Worm (Caenorhabditis elegans) whole organism, young adult: ENCODE measurements around the gene enu-3.5.

Source experiments
- B0019.2 ChIP-seq: fragments of 200-800 bp; sonication (Bioruptor generic); conservative IDR thresholded peaks from 2 replicates; pipeline ENCODE4 v1.3.6; 2022; ENCODE audit warnings: missing genetic modification reagents, missing genetic modification characterization, missing compliant biosample characterization
- B0035.1 ChIP-seq: sonication (generic microtip); optimal IDR thresholded peaks from 2 replicates; lab custom pipeline; 2016; ENCODE audit warnings: missing genetic modification characterization, mild to moderate bottlenecking, missing compliant biosample characterization, missing genotype, missing genetic modification reagents
- B0261.1 ChIP-seq: sonication (generic microtip); optimal IDR thresholded peaks from 2 replicates; lab custom pipeline; 2016; ENCODE audit warnings: mild to moderate bottlenecking, missing genetic modification characterization, moderate library complexity, missing compliant biosample characterization
- B0336.3 ChIP-seq: fragments of 200-800 bp; sonication (Bioruptor generic); IDR thresholded peaks from 2 replicates; pipeline ENCODE4 v1.3.6; 2022; ENCODE audit warnings: missing genetic modification characterization, missing compliant biosample characterization
- C17E4.6 ChIP-seq: fragments of 200-800 bp; sonication (Bioruptor generic); IDR thresholded peaks from 2 replicates; pipeline ENCODE4 v1.3.6; 2022; ENCODE audit warnings: missing genetic modification reagents, missing genetic modification characterization, missing compliant biosample characterization
- F10E7.11 ChIP-seq: sonication (generic microtip); optimal IDR thresholded peaks from 2 replicates; lab custom pipeline; 2017; ENCODE audit warnings: mild to moderate bottlenecking, missing genetic modification characterization, moderate library complexity, missing compliant biosample characterization
- F23B12.7 ChIP-seq: sonication (generic microtip); optimal IDR thresholded peaks from 2 replicates; lab custom pipeline; 2017; ENCODE audit warnings: missing genetic modification characterization, mild to moderate bottlenecking, missing compliant biosample characterization, antibody characterized with exemption, moderate library complexity; ENCODE audit not compliant: insufficient read depth
- F52B5.7 ChIP-seq: sonication (generic microtip); optimal IDR thresholded peaks from 2 replicates; lab custom pipeline; 2016; ENCODE audit warnings: mild to moderate bottlenecking, missing genetic modification characterization, missing compliant biosample characterization
- F55B11.4 ChIP-seq: sonication (generic microtip); optimal IDR thresholded peaks from 2 replicates; lab custom pipeline; 2016; ENCODE audit warnings: missing compliant biosample characterization, missing genetic modification characterization, borderline replicate concordance; ENCODE audit not compliant: insufficient read depth
- K12H6.12 ChIP-seq: fragments of 200-800 bp; sonication (Bioruptor generic); optimal IDR thresholded peaks from 2 replicates; lab custom pipeline; 2018; ENCODE audit warnings: mild to moderate bottlenecking, missing genetic modification characterization, missing compliant biosample characterization
- Y56A3A.18 ChIP-seq: fragments of 200-800 bp; sonication (Bioruptor generic); IDR thresholded peaks from 2 replicates; pipeline ENCODE4 v1.3.6; 2022; ENCODE audit warnings: missing genetic modification reagents, missing genetic modification characterization, missing compliant biosample characterization
- Y79H2A.3 ChIP-seq: fragments of 200-800 bp; sonication (Bioruptor generic); conservative IDR thresholded peaks from 2 replicates; pipeline ENCODE4 v1.3.6; 2022; ENCODE audit warnings: missing genetic modification reagents, missing genetic modification characterization, missing compliant biosample characterization
- Y95B8A.8 ChIP-seq: fragments of 200-800 bp; sonication (Bioruptor generic); IDR thresholded peaks from 2 replicates; pipeline ENCODE4 v1.3.6; 2022; ENCODE audit warnings: missing genetic modification reagents, missing genetic modification characterization, missing compliant biosample characterization
- ama-1 ChIP-seq, 3 experiments: fragments of 150-350 bp in 1 of 3; sonication (generic microtip) in 2 of 3; optimal IDR thresholded peaks; 2 replicates each; lab custom pipeline; 2014 to 2018; ENCODE audit warnings: missing biosample characterization in 2 of 3, missing genetic modification characterization in 2 of 3, missing genetic modification reagents in 2 of 3
- attf-5 ChIP-seq: fragments of 200-800 bp; sonication (Bioruptor generic); optimal IDR thresholded peaks from 2 replicates; lab custom pipeline; 2018; ENCODE audit warnings: mild to moderate bottlenecking, missing genetic modification characterization, missing compliant biosample characterization
- cebp-1 ChIP-seq, 2 experiments: fragments of 200-800 bp in 1 of 2; sonication (Bioruptor generic) in 1 of 2; sonication (generic microtip) in 1 of 2; IDR thresholded peaks in 1 of 2; optimal IDR thresholded peaks in 1 of 2; 2 replicates each; pipeline versions ENCODE4 v1.3.6 to Lab custom; 2017 to 2022; ENCODE audit warnings: missing compliant biosample characterization in 2 of 2, missing genetic modification characterization in 2 of 2, mild to moderate bottlenecking in 1 of 2, missing genetic modification reagents in 1 of 2, moderate library complexity in 1 of 2
- cebp-2 ChIP-seq: fragments of 200-800 bp; sonication (Bioruptor generic); IDR thresholded peaks from 2 replicates; pipeline ENCODE4 v1.3.6; 2022; ENCODE audit warnings: missing genetic modification characterization, missing compliant biosample characterization
- ceh-79 ChIP-seq: sonication (generic microtip); optimal IDR thresholded peaks from 2 replicates; lab custom pipeline; 2017; ENCODE audit warnings: mild to moderate bottlenecking, missing genetic modification characterization, missing compliant biosample characterization
- ceh-91 ChIP-seq: fragments of 200-800 bp; sonication (Bioruptor generic); IDR thresholded peaks from 2 replicates; pipeline ENCODE4 v1.3.6; 2022; ENCODE audit warnings: missing genetic modification reagents, missing genetic modification characterization, missing compliant biosample characterization
- dox-1 ChIP-seq: fragments of 200-800 bp; sonication (Bioruptor generic); IDR thresholded peaks from 2 replicates; pipeline ENCODE4 v1.3.6; 2022; ENCODE audit warnings: missing genetic modification reagents, missing genetic modification characterization, missing compliant biosample characterization
- dpff-1 ChIP-seq: sonication (generic microtip); optimal IDR thresholded peaks from 2 replicates; lab custom pipeline; 2017; ENCODE audit warnings: mild to moderate bottlenecking, missing genetic modification characterization, missing compliant biosample characterization
- egl-18 ChIP-seq: fragments of 200-800 bp; sonication (Bioruptor generic); IDR thresholded peaks from 2 replicates; pipeline ENCODE4 v1.3.6; 2022; ENCODE audit warnings: missing genetic modification reagents, missing genetic modification characterization, missing compliant biosample characterization
- egl-44 ChIP-seq: fragments of 200-800 bp; sonication (Bioruptor generic); IDR thresholded peaks from 2 replicates; pipeline ENCODE4 v1.3.6; 2022; ENCODE audit warnings: missing genetic modification reagents, missing genetic modification characterization, missing compliant biosample characterization
- ekl-4 ChIP-seq: fragments of 200-800 bp; sonication (Bioruptor generic); IDR thresholded peaks from 2 replicates; pipeline ENCODE4 v1.3.6; 2022; ENCODE audit warnings: missing genetic modification reagents, missing genetic modification characterization, missing compliant biosample characterization
- fkh-3 ChIP-seq: sonication (generic microtip); optimal IDR thresholded peaks from 2 replicates; lab custom pipeline; 2016; ENCODE audit warnings: mild to moderate bottlenecking, missing genetic modification characterization, missing compliant biosample characterization
- hlh-26 ChIP-seq: fragments of 200-800 bp; sonication (Bioruptor generic); conservative IDR thresholded peaks from 2 replicates; pipeline ENCODE4 v1.3.6; 2022; ENCODE audit warnings: missing genetic modification reagents, missing genetic modification characterization, missing compliant biosample characterization
- hsf-1 ChIP-seq: fragments of 200-800 bp; sonication (Bioruptor generic); IDR thresholded peaks from 2 replicates; pipeline ENCODE4 v1.3.6; 2022; ENCODE audit warnings: missing genetic modification reagents, missing genetic modification characterization, missing compliant biosample characterization
- lag-1 ChIP-seq: fragments of 200-800 bp; sonication (Bioruptor generic); IDR thresholded peaks from 2 replicates; pipeline ENCODE4 v1.3.6; 2022; ENCODE audit warnings: missing genetic modification reagents, missing genetic modification characterization, missing compliant biosample characterization
- let-526 ChIP-seq: fragments of 200-800 bp; sonication (Bioruptor generic); IDR thresholded peaks from 2 replicates; pipeline ENCODE4 v1.3.6; 2022; ENCODE audit warnings: missing genetic modification reagents, missing genetic modification characterization, missing compliant biosample characterization
- let-607 ChIP-seq, 2 experiments: fragments of 200-800 bp in 1 of 2; sonication (Bioruptor generic) in 1 of 2; sonication (generic microtip) in 1 of 2; optimal IDR thresholded peaks; 2 replicates each; lab custom pipeline; 2016 to 2018; ENCODE audit warnings: mild to moderate bottlenecking in 2 of 2, missing compliant biosample characterization in 2 of 2, missing genetic modification characterization in 2 of 2, moderate library complexity in 2 of 2, missing genotype in 1 of 2
- lin-35 ChIP-seq, 3 experiments: fragments of 150-350 bp in 2 of 3; sonication (generic microtip) in 1 of 3; optimal IDR thresholded peaks; 2 replicates each; lab custom pipeline; 2014 to 2018; ENCODE audit warnings: missing biosample characterization in 3 of 3, missing genetic modification characterization in 3 of 3, missing genetic modification reagents in 3 of 3
- lin-40 ChIP-seq: sonication (generic microtip); optimal IDR thresholded peaks from 2 replicates; lab custom pipeline; 2016; ENCODE audit warnings: missing genetic modification characterization, mild to moderate bottlenecking, missing compliant biosample characterization, missing genotype, missing genetic modification reagents
- mcd-1 ChIP-seq: fragments of 200-800 bp; sonication (Bioruptor generic); IDR thresholded peaks from 2 replicates; pipeline ENCODE4 v1.3.6; 2022; ENCODE audit warnings: missing genetic modification reagents, missing genetic modification characterization, missing compliant biosample characterization
- nhr-120 ChIP-seq: fragments of 200-800 bp; sonication (Bioruptor generic); IDR thresholded peaks from 2 replicates; pipeline ENCODE4 v1.3.6; 2022; ENCODE audit warnings: missing genetic modification characterization, missing compliant biosample characterization
- pbrm-1 ChIP-seq: fragments of 200-800 bp; sonication (Bioruptor generic); IDR thresholded peaks from 2 replicates; pipeline ENCODE4 v1.3.6; 2022; ENCODE audit warnings: missing genetic modification reagents, missing genetic modification characterization, missing compliant biosample characterization
- rec-8 ChIP-seq, 2 experiments: sonication (generic microtip); optimal IDR thresholded peaks; 2 replicates each; lab custom pipeline; 2016; ENCODE audit warnings: mild to moderate bottlenecking in 2 of 2, missing genetic modification characterization in 2 of 2, missing genetic modification reagents in 2 of 2, missing genotype in 2 of 2, missing biosample characterization in 1 of 2, missing compliant biosample characterization in 1 of 2, moderate library complexity in 1 of 2
- rpc-1 ChIP-seq, 2 experiments: fragments of 150-350 bp in 1 of 2; sonication (generic microtip) in 1 of 2; optimal IDR thresholded peaks; 2 replicates each; lab custom pipeline; 2014 to 2018; ENCODE audit warnings: missing biosample characterization in 1 of 2, missing genetic modification characterization in 1 of 2, missing genetic modification reagents in 1 of 2, missing genotype in 1 of 2
- sdz-38 ChIP-seq: sonication (generic microtip); optimal IDR thresholded peaks from 2 replicates; lab custom pipeline; 2016; ENCODE audit warnings: missing genotype, missing genetic modification characterization, missing compliant biosample characterization
- sea-2 ChIP-seq: fragments of 200-800 bp; sonication (Bioruptor generic); IDR thresholded peaks from 2 replicates; pipeline ENCODE4 v1.3.6; 2022; ENCODE audit warnings: missing genetic modification characterization, missing compliant biosample characterization
- snpc-1.3 ChIP-seq: sonication (generic microtip); optimal IDR thresholded peaks from 2 replicates; lab custom pipeline; 2017; ENCODE audit warnings: missing genetic modification characterization, mild to moderate bottlenecking, missing compliant biosample characterization, antibody characterized with exemption, moderate library complexity, missing genotype, missing genetic modification reagents; ENCODE audit not compliant: insufficient read depth
- snpc-3.4 ChIP-seq: sonication (generic microtip); optimal IDR thresholded peaks from 2 replicates; lab custom pipeline; 2017; ENCODE audit warnings: missing genetic modification characterization, mild to moderate bottlenecking, missing compliant biosample characterization, antibody characterized with exemption, moderate library complexity, missing genotype, missing genetic modification reagents
- sptf-2 ChIP-seq: fragments of 200-800 bp; sonication (Bioruptor generic); optimal IDR thresholded peaks from 2 replicates; lab custom pipeline; 2018; ENCODE audit warnings: mild to moderate bottlenecking, missing genetic modification characterization, missing compliant biosample characterization
- tlf-1 ChIP-seq: fragments of 200-800 bp; sonication (Bioruptor generic); optimal IDR thresholded peaks from 2 replicates; lab custom pipeline; 2018; ENCODE audit warnings: mild to moderate bottlenecking, missing genetic modification characterization, missing compliant biosample characterization
- unc-62 ChIP-seq: fragments of 150-350 bp; optimal IDR thresholded peaks from 2 replicates; lab custom pipeline; 2014; ENCODE audit warnings: missing biosample characterization, missing genetic modification reagents, missing genetic modification characterization
- zfh-2 ChIP-seq: fragments of 200-800 bp; sonication (Bioruptor generic); conservative IDR thresholded peaks from 2 replicates; pipeline ENCODE4 v1.3.6; 2022; ENCODE audit warnings: missing genetic modification reagents, missing genetic modification characterization, missing compliant biosample characterization
- ztf-26 ChIP-seq: sonication (generic microtip); optimal IDR thresholded peaks from 2 replicates; lab custom pipeline; 2017; ENCODE audit warnings: missing genetic modification characterization, missing compliant biosample characterization

The enu-3.5 gene

DNA sequence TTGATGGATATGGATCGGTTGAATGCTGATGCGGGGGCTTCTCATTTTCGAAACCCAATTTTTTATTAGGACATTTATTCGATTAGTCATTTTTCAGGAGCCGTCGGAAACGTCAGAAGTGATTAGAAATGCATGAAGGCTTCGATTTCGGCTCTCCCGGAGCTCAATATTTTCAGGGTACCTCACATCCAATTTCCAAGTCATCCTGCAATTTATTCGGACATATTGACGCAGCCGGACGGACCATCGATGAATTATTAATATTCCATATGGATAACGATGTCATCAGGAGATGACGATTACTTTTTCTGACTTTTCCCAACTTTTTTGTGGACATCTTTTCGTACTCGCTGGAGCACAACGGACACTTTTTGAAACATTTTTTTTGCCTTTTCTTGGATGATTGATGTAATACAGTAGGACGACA, 28.6 kb downstream of the enu-3.5 start (continued):
- no peak for TF ChIP-seq snpc-3.4 (tag; lab: Kevin White, UChicago)
- TF ChIP-seq Y56A3A.18: 0 out of 2 replicates have a peak, but pooled peaks have one; percentile 50
- TF ChIP-seq ama-1 (optimal IDR thresholded peaks at IDR 0.05; lab: Kevin White, UChicago): peak; percentile 69
- peak; percentile 1 to 59 for TF ChIP-seq ama-1 (GFP tag; optimal IDR thresholded peaks at IDR 0.05; lab: Kevin White, UChicago)
- no peak for TF ChIP-seq B0019.2
- no peak for TF ChIP-seq F55B11.4 (tag; lab: Kevin White, UChicago)
- no peak for TF ChIP-seq F10E7.11 (tag; lab: Kevin White, UChicago)
- peak; percentile 74 for TF ChIP-seq ceh-79 (tag; lab: Kevin White, UChicago)
- peak; percentile 47; the same call in 1 of the 2 replicates for TF ChIP-seq hsf-1 (GFP tag; lab: Robert Waterston, UW)
- peak; percentile 71 for TF ChIP-seq lin-40
- TF ChIP-seq fkh-3 (tag; lab: Kevin White, UChicago): no peak
- no peak for TF ChIP-seq unc-62
- peak; percentile 51; the same call in 1 of the 2 replicates for TF ChIP-seq mcd-1
- TF ChIP-seq sdz-38: peak; percentile 39
- TF ChIP-seq dpff-1: peak; percentile 46
- TF ChIP-seq pbrm-1 (GFP tag; lab: Robert Waterston, UW): 0 out of 2 replicates have a peak, but pooled peaks have one; percentile 65
- 0 out of 2 replicates have a peak, but pooled peaks have one; percentile 9 for TF ChIP-seq ceh-91 (GFP tag; lab: Robert Waterston, UW)
- TF ChIP-seq rpc-1 (optimal IDR thresholded peaks at IDR 0.05; lab: Kevin White, UChicago): no peak
- TF ChIP-seq rpc-1 (tag; optimal IDR thresholded peaks at IDR 0.05; lab: Kevin White, UChicago): no peak
- TF ChIP-seq B0261.1: no peak
- peak; percentile 68 for TF ChIP-seq F52B5.7
- peak; percentile 53 for TF ChIP-seq ztf-26
- peak; percentile 73; the same call in 1 of the 2 replicates for TF ChIP-seq Y79H2A.3
- TF ChIP-seq ekl-4 (GFP tag; lab: Robert Waterston, UW): peak; percentile 63
- TF ChIP-seq lin-35 (GFP tag; optimal IDR thresholded peaks at IDR 0.05; lab: Kevin White, UChicago): peak in 1 of 3 experiments; percentile 17
- TF ChIP-seq egl-44 (GFP tag; lab: Robert Waterston, UW): no peak
- no peak for TF ChIP-seq sea-2 (GFP tag; lab: Robert Waterston, UW)
- TF ChIP-seq sptf-2 (GFP tag; lab: Kevin White, UChicago): no peak
- TF ChIP-seq tlf-1: peak; percentile 78
- TF ChIP-seq F23B12.7 (tag; lab: Kevin White, UChicago): no peak
- TF ChIP-seq cebp-1 (GFP tag; IDR thresholded peaks at IDR 0.05; lab: Robert Waterston, UW): no peak
- TF ChIP-seq cebp-1 (tag; optimal IDR thresholded peaks at IDR 0.05; lab: Kevin White, UChicago): peak; percentile 51
- TF ChIP-seq C17E4.6 (GFP tag; lab: Robert Waterston, UW): no peak
- TF ChIP-seq dox-1 (GFP tag; lab: Robert Waterston, UW): peak; percentile 37; the same call in 1 of the 2 replicates
- 0 out of 2 replicates have a peak, but pooled peaks have one; percentile 51 for TF ChIP-seq egl-18 (GFP tag; lab: Robert Waterston, UW)
- peak; percentile 7 for TF ChIP-seq attf-5 (GFP tag; lab: Kevin White, UChicago)
- TF ChIP-seq nhr-120 (GFP tag; lab: Robert Waterston, UW): no peak
- peak; percentile 79 for TF ChIP-seq Y95B8A.8
- TF ChIP-seq B0035.1 (tag; lab: Kevin White, UChicago): peak; percentile 75
- no peak for TF ChIP-seq zfh-2 (GFP tag; lab: Robert Waterston, UW)
- no peak for TF ChIP-seq rec-8 (tag; optimal IDR thresholded peaks at IDR 0.05; lab: Kevin White, UChicago)
- TF ChIP-seq K12H6.12 (tag; lab: Kevin White, UChicago): no peak
- TF ChIP-seq lag-1 (GFP tag; lab: Robert Waterston, UW): no peak
- peak; percentile 83 for TF ChIP-seq B0336.3
- TF ChIP-seq snpc-1.3 (tag; lab: Kevin White, UChicago): no peak
- TF ChIP-seq let-526: no peak
- TF ChIP-seq cebp-2: peak; percentile 86; the same call in 1 of the 2 replicates
- TF ChIP-seq let-607 (tag; optimal IDR thresholded peaks at IDR 0.05; lab: Kevin White, UChicago): peak; percentile 13 to 45
- TF ChIP-seq hlh-26 (GFP tag; lab: Robert Waterston, UW): no peak
